Fruit fly (Drosophila melanogaster) whole organism: Measurements from ENCODE around the gene Lsp2.

Experiments used
- CG8478 ChIP-seq: fragments of >200 bp; optimal IDR thresholded peaks from 2 replicates; lab custom pipeline; 2018; ENCODE audit warnings: inconsistent platforms
- Dll ChIP-seq: fragments of >200 bp; optimal IDR thresholded peaks from 2 replicates; lab custom pipeline; 2017
- EcR ChIP-seq, 2 experiments: fragments of >200 bp; optimal IDR thresholded peaks; 2 replicates each; lab custom pipeline; 2017; ENCODE audit warnings: missing biosample characterization in 2 of 2, missing genetic modification characterization in 2 of 2, missing genetic modification reagents in 2 of 2
- psq ChIP-seq: fragments of >200 bp; optimal IDR thresholded peaks from 2 replicates; lab custom pipeline; 2017
- usp ChIP-seq: fragments of >200 bp; optimal IDR thresholded peaks from 2 replicates; lab custom pipeline; 2017; ENCODE audit warnings: missing biosample characterization, missing genetic modification characterization, mixed read lengths

dm6 chr3L:12095960-12096359 is 33.2 kb upstream of the Lsp2 start:
- TF ChIP-seq usp (GFP tag; lab: Kevin White, UChicago) (no peak), EcR (GFP tag; optimal IDR thresholded peaks at IDR 0.05; lab: Kevin White, UChicago) (no peak), psq (lab: Kevin White, UChicago) (no peak), Dll (no peak), CG8478 (lab: Kevin White, UChicago) (no peak)
